Worm (Caenorhabditis elegans) whole organism, young adult: ENCODE measurements around the gene srx-5.
A peak's percentile ranks its signal among the peaks of the same experiment; 100 is the strongest.

Source experiments
- B0035.1 ChIP-seq: sonication (generic microtip); optimal IDR thresholded peaks from 2 replicates; lab custom pipeline; 2016; ENCODE audit warnings: missing genetic modification characterization, mild to moderate bottlenecking, missing compliant biosample characterization, missing genotype, missing genetic modification reagents
- B0336.3 ChIP-seq: fragments of 200-800 bp; sonication (Bioruptor generic); IDR thresholded peaks from 2 replicates; pipeline ENCODE4 v1.3.6; 2022; ENCODE audit warnings: missing genetic modification characterization, missing compliant biosample characterization
- D2030.7 ChIP-seq: fragments of 200-800 bp; sonication (Bioruptor generic); IDR thresholded peaks from 2 replicates; pipeline ENCODE4 v1.3.6; 2022; ENCODE audit warnings: missing genetic modification reagents, missing genetic modification characterization, missing compliant biosample characterization
- F22D6.2 ChIP-seq: sonication (generic microtip); optimal IDR thresholded peaks from 2 replicates; lab custom pipeline; 2016; ENCODE audit warnings: mild to moderate bottlenecking, missing genetic modification characterization, missing compliant biosample characterization
- F57A8.1 ChIP-seq: fragments of 200-800 bp; sonication (Bioruptor generic); optimal IDR thresholded peaks from 2 replicates; lab custom pipeline; 2018; ENCODE audit warnings: mild to moderate bottlenecking, missing genetic modification characterization, moderate library complexity, missing compliant biosample characterization
- F57C9.4 ChIP-seq: sonication (generic microtip); optimal IDR thresholded peaks from 2 replicates; lab custom pipeline; 2017; ENCODE audit warnings: mild to moderate bottlenecking, missing genetic modification characterization, missing compliant biosample characterization
- K12H6.12 ChIP-seq: fragments of 200-800 bp; sonication (Bioruptor generic); optimal IDR thresholded peaks from 2 replicates; lab custom pipeline; 2018; ENCODE audit warnings: mild to moderate bottlenecking, missing genetic modification characterization, missing compliant biosample characterization
- Y56A3A.18 ChIP-seq: fragments of 200-800 bp; sonication (Bioruptor generic); IDR thresholded peaks from 2 replicates; pipeline ENCODE4 v1.3.6; 2022; ENCODE audit warnings: missing genetic modification reagents, missing genetic modification characterization, missing compliant biosample characterization
- Y67H2A.10 ChIP-seq: fragments of 200-800 bp; sonication (Bioruptor generic); conservative IDR thresholded peaks from 2 replicates; pipeline ENCODE4 v1.3.6; 2022; ENCODE audit warnings: missing genetic modification reagents, missing genetic modification characterization, missing compliant biosample characterization
- ZK185.1 ChIP-seq: sonication (generic microtip); optimal IDR thresholded peaks from 2 replicates; lab custom pipeline; 2016; ENCODE audit warnings: mild to moderate bottlenecking, missing genetic modification characterization, missing compliant biosample characterization; ENCODE audit not compliant: poor library complexity, severe bottlenecking
- aptf-3 ChIP-seq: fragments of 200-800 bp; sonication (Bioruptor generic); IDR thresholded peaks from 2 replicates; pipeline ENCODE4 v1.3.6; 2022; ENCODE audit warnings: missing genetic modification characterization, missing compliant biosample characterization
- attf-3 ChIP-seq: fragments of 200-800 bp; sonication (Bioruptor generic); conservative IDR thresholded peaks from 2 replicates; pipeline ENCODE4 v1.3.6; 2022; ENCODE audit warnings: missing genetic modification reagents, missing genetic modification characterization, missing compliant biosample characterization
- attf-5 ChIP-seq: fragments of 200-800 bp; sonication (Bioruptor generic); optimal IDR thresholded peaks from 2 replicates; lab custom pipeline; 2018; ENCODE audit warnings: mild to moderate bottlenecking, missing genetic modification characterization, missing compliant biosample characterization
- attf-6 ChIP-seq: fragments of 200-800 bp; sonication (Bioruptor generic); IDR thresholded peaks from 2 replicates; pipeline ENCODE4 v1.3.6; 2022; ENCODE audit warnings: missing genetic modification reagents, missing genetic modification characterization, missing compliant biosample characterization
- bed-1 ChIP-seq: fragments of 200-800 bp; sonication (Bioruptor generic); IDR thresholded peaks from 2 replicates; pipeline ENCODE4 v1.3.6; 2022; ENCODE audit warnings: missing genetic modification reagents, missing genetic modification characterization, missing compliant biosample characterization
- bed-2 ChIP-seq: fragments of 200-800 bp; sonication (Bioruptor generic); IDR thresholded peaks from 2 replicates; pipeline ENCODE4 v1.3.6; 2022; ENCODE audit warnings: missing genetic modification reagents, missing genetic modification characterization, missing compliant biosample characterization
- cebp-2 ChIP-seq: fragments of 200-800 bp; sonication (Bioruptor generic); IDR thresholded peaks from 2 replicates; pipeline ENCODE4 v1.3.6; 2022; ENCODE audit warnings: missing genetic modification characterization, missing compliant biosample characterization
- ceh-40 ChIP-seq: fragments of 200-800 bp; sonication (Bioruptor generic); IDR thresholded peaks from 2 replicates; pipeline ENCODE4 v1.3.6; 2022; ENCODE audit warnings: missing genetic modification characterization, missing compliant biosample characterization
- dox-1 ChIP-seq: fragments of 200-800 bp; sonication (Bioruptor generic); IDR thresholded peaks from 2 replicates; pipeline ENCODE4 v1.3.6; 2022; ENCODE audit warnings: missing genetic modification reagents, missing genetic modification characterization, missing compliant biosample characterization
- efl-1 ChIP-seq: fragments of 150-350 bp; optimal IDR thresholded peaks from 2 replicates; lab custom pipeline; 2014; ENCODE audit warnings: missing biosample characterization, missing genetic modification reagents, missing genetic modification characterization
- egl-18 ChIP-seq: fragments of 200-800 bp; sonication (Bioruptor generic); IDR thresholded peaks from 2 replicates; pipeline ENCODE4 v1.3.6; 2022; ENCODE audit warnings: missing genetic modification reagents, missing genetic modification characterization, missing compliant biosample characterization
- egrh-3 ChIP-seq: fragments of 200-800 bp; sonication (Bioruptor generic); IDR thresholded peaks from 2 replicates; pipeline ENCODE4 v1.3.6; 2022; ENCODE audit warnings: missing genetic modification reagents, missing genetic modification characterization, missing compliant biosample characterization
- ekl-4 ChIP-seq: fragments of 200-800 bp; sonication (Bioruptor generic); IDR thresholded peaks from 2 replicates; pipeline ENCODE4 v1.3.6; 2022; ENCODE audit warnings: missing genetic modification reagents, missing genetic modification characterization, missing compliant biosample characterization
- hmg-1.2 ChIP-seq: fragments of 200-800 bp; sonication (Bioruptor generic); IDR thresholded peaks from 2 replicates; pipeline ENCODE4 v1.3.6; 2022; ENCODE audit warnings: missing genetic modification reagents, missing genetic modification characterization, missing compliant biosample characterization
- hsf-1 ChIP-seq: fragments of 200-800 bp; sonication (Bioruptor generic); IDR thresholded peaks from 2 replicates; pipeline ENCODE4 v1.3.6; 2022; ENCODE audit warnings: missing genetic modification reagents, missing genetic modification characterization, missing compliant biosample characterization
- lin-54 ChIP-seq: fragments of 200-800 bp; sonication (Bioruptor generic); optimal IDR thresholded peaks from 2 replicates; lab custom pipeline; 2018; ENCODE audit warnings: mild to moderate bottlenecking, missing genetic modification characterization, missing compliant biosample characterization
- lsl-1 ChIP-seq: fragments of 200-800 bp; sonication (Bioruptor generic); optimal IDR thresholded peaks from 2 replicates; lab custom pipeline; 2018; ENCODE audit warnings: mild to moderate bottlenecking, missing genetic modification characterization, moderate library complexity, missing compliant biosample characterization
- madf-10 ChIP-seq: sonication (generic microtip); optimal IDR thresholded peaks from 2 replicates; lab custom pipeline; 2016; ENCODE audit warnings: mild to moderate bottlenecking, missing genetic modification characterization, missing compliant biosample characterization
- madf-6 ChIP-seq: fragments of 200-800 bp; sonication (Bioruptor generic); IDR thresholded peaks from 2 replicates; pipeline ENCODE4 v1.3.6; 2022; ENCODE audit warnings: missing genetic modification reagents, missing genetic modification characterization, missing compliant biosample characterization
- madf-8 ChIP-seq: fragments of 200-800 bp; sonication (Bioruptor generic); conservative IDR thresholded peaks from 2 replicates; pipeline ENCODE4 v1.3.6; 2022; ENCODE audit warnings: missing genetic modification reagents, missing genetic modification characterization, missing compliant biosample characterization
- nfyb-1 ChIP-seq: fragments of 200-800 bp; sonication (Bioruptor generic); IDR thresholded peaks from 2 replicates; pipeline ENCODE4 v1.3.6; 2022; ENCODE audit warnings: missing genetic modification reagents, missing genetic modification characterization, missing compliant biosample characterization
- nhr-80 ChIP-seq: sonication (generic microtip); optimal IDR thresholded peaks from 2 replicates; lab custom pipeline; 2016; ENCODE audit warnings: missing genetic modification characterization, missing compliant biosample characterization
- nhr-90 ChIP-seq: sonication (generic microtip); optimal IDR thresholded peaks from 2 replicates; lab custom pipeline; 2016; ENCODE audit warnings: missing genotype, mild to moderate bottlenecking, missing genetic modification characterization, missing compliant biosample characterization
- pha-4 ChIP-seq: fragments of 150-350 bp; sonication (generic microtip); optimal IDR thresholded peaks from 2 replicates; lab custom pipeline; 2014; ENCODE audit warnings: missing biosample characterization, missing genetic modification reagents, missing genetic modification characterization
- rcor-1 ChIP-seq: fragments of 200-800 bp; sonication (Bioruptor generic); IDR thresholded peaks from 2 replicates; pipeline ENCODE4 v1.3.6; 2022; ENCODE audit warnings: missing genetic modification reagents, missing genetic modification characterization, missing compliant biosample characterization
- rec-8 ChIP-seq, 2 experiments: sonication (generic microtip); optimal IDR thresholded peaks; 2 replicates each; lab custom pipeline; 2016; ENCODE audit warnings: mild to moderate bottlenecking in 2 of 2, missing genetic modification characterization in 2 of 2, missing genetic modification reagents in 2 of 2, missing genotype in 2 of 2, missing biosample characterization in 1 of 2, missing compliant biosample characterization in 1 of 2, moderate library complexity in 1 of 2
- rpc-1 ChIP-seq, 2 experiments: fragments of 150-350 bp in 1 of 2; sonication (generic microtip) in 1 of 2; optimal IDR thresholded peaks; 2 replicates each; lab custom pipeline; 2014 to 2018; ENCODE audit warnings: missing biosample characterization in 1 of 2, missing genetic modification characterization in 1 of 2, missing genetic modification reagents in 1 of 2, missing genotype in 1 of 2
- sdz-38 ChIP-seq: sonication (generic microtip); optimal IDR thresholded peaks from 2 replicates; lab custom pipeline; 2016; ENCODE audit warnings: missing genotype, missing genetic modification characterization, missing compliant biosample characterization
- snpc-1.3 ChIP-seq: sonication (generic microtip); optimal IDR thresholded peaks from 2 replicates; lab custom pipeline; 2017; ENCODE audit warnings: missing genetic modification characterization, mild to moderate bottlenecking, missing compliant biosample characterization, antibody characterized with exemption, moderate library complexity, missing genotype, missing genetic modification reagents; ENCODE audit not compliant: insufficient read depth
- sptf-2 ChIP-seq: fragments of 200-800 bp; sonication (Bioruptor generic); optimal IDR thresholded peaks from 2 replicates; lab custom pipeline; 2018; ENCODE audit warnings: mild to moderate bottlenecking, missing genetic modification characterization, missing compliant biosample characterization
- tlf-1 ChIP-seq: fragments of 200-800 bp; sonication (Bioruptor generic); optimal IDR thresholded peaks from 2 replicates; lab custom pipeline; 2018; ENCODE audit warnings: mild to moderate bottlenecking, missing genetic modification characterization, missing compliant biosample characterization
- unc-130 ChIP-seq: sonication (generic microtip); optimal IDR thresholded peaks from 2 replicates; lab custom pipeline; 2016; ENCODE audit warnings: missing genetic modification reagents, missing genetic modification characterization, missing compliant biosample characterization
- unc-62 ChIP-seq: fragments of 150-350 bp; optimal IDR thresholded peaks from 2 replicates; lab custom pipeline; 2014; ENCODE audit warnings: missing biosample characterization, missing genetic modification reagents, missing genetic modification characterization
- ztf-18 ChIP-seq: sonication (generic microtip); optimal IDR thresholded peaks from 2 replicates; lab custom pipeline; 2016; ENCODE audit warnings: missing genotype, mild to moderate bottlenecking, missing genetic modification characterization, missing compliant biosample characterization
- ztf-25 ChIP-seq: fragments of 200-800 bp; sonication (Bioruptor generic); IDR thresholded peaks from 2 replicates; pipeline ENCODE4 v1.3.6; 2022; ENCODE audit warnings: missing genetic modification reagents, missing genetic modification characterization, missing compliant biosample characterization
- ztf-6 ChIP-seq: fragments of 200-800 bp; sonication (Bioruptor generic); IDR thresholded peaks from 2 replicates; pipeline ENCODE4 v1.3.6; 2022; ENCODE audit warnings: missing genetic modification reagents, missing genetic modification characterization, missing compliant biosample characterization

srx-5 gene

DNA sequence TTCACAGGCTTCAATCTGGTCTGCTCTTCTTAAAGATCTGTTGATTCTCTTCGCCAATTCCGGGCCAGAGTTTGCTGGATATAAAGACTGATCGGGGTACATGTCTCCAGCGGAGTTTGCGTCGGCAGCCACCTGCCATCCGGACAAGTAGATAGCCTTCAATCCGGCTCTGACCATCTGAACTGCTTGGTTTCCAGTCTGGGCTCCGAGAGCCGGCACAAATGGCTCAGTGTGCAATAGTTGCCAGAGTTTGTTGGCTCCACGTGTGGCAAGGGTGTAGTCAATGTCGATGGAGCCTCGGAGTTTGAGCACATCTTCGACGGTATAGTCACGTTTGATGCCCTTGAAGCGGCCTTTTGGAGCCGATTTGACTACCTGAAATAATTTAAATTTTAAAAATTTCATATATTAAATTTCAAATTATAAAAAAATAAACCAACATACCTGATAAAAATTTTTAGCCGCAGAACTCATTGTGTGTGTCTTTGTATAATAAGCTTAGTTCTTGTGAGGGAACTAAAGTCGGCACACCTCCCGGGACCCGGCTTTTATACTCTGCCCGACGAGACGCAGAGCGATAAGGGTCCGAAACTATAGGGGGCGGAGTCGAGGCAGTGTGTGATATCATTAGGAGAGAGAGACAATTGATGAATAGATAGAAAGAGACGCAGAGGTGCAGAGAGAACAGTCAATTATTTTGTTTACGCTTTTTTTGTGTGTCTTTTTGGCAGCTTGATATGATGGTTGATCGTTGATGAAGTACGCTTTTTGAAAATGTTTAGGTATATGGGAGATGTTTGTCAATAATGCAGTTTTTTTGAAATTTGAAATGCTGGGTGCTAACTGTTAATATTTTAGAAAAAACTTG, 27.8 kb downstream of the srx-5 start, which contains the start of the genes icl-1 and srh-2 (continued):
- TF ChIP-seq nfyb-1 (peak; percentile 68), madf-8 (GFP tag; lab: Robert Waterston, UW) (no peak), dox-1 (GFP tag; lab: Robert Waterston, UW) (peak; percentile 64), bed-1 (GFP tag; lab: Robert Waterston, UW) (no peak), aptf-3 (GFP tag; lab: Robert Waterston, UW) (no peak), sdz-38 (tag; lab: Kevin White, UChicago) (no peak), attf-6 (GFP tag; lab: Robert Waterston, UW) (no peak), ztf-6 (GFP tag; lab: Robert Waterston, UW) (no peak), nhr-90 (no peak), B0035.1 (tag; lab: Kevin White, UChicago) (peak; percentile 39), D2030.7 (GFP tag; lab: Robert Waterston, UW) (no peak), F57C9.4 (tag; lab: Kevin White, UChicago) (no peak), efl-1 (GFP tag; lab: Kevin White, UChicago) (no peak), madf-10 (tag; lab: Kevin White, UChicago) (peak; percentile 43), F57A8.1 (GFP tag; lab: Kevin White, UChicago) (no peak), attf-5 (GFP tag; lab: Kevin White, UChicago) (no peak), pha-4 (tag; lab: Kevin White, UChicago) (peak; percentile 60), Y67H2A.10 (GFP tag; lab: Robert Waterston, UW) (no peak), egrh-3 (GFP tag; lab: Robert Waterston, UW) (no peak; the same call in 1 of the 2 replicates), sptf-2 (peak; percentile 64), bed-2 (GFP tag; lab: Robert Waterston, UW) (no peak), lin-54 (GFP tag; lab: Kevin White, UChicago) (no peak), egl-18 (GFP tag; lab: Robert Waterston, UW) (no peak), lsl-1 (GFP tag; lab: Kevin White, UChicago) (no peak), hmg-1.2 (GFP tag; lab: Robert Waterston, UW) (peak; percentile 37; the same call in 1 of the 2 replicates), unc-62 (no peak), ceh-40 (GFP tag; lab: Robert Waterston, UW) (no peak), ekl-4 (GFP tag; lab: Robert Waterston, UW) (no peak), attf-3 (no peak), rpc-1 (optimal IDR thresholded peaks at IDR 0.05; lab: Kevin White, UChicago) (no peak), rpc-1 (tag; optimal IDR thresholded peaks at IDR 0.05; lab: Kevin White, UChicago) (no peak), madf-6 (GFP tag; lab: Robert Waterston, UW) (no peak), rec-8 (tag; optimal IDR thresholded peaks at IDR 0.05; lab: Kevin White, UChicago) (peak in 1 of 2 experiments; percentile 41), snpc-1.3 (tag; lab: Kevin White, UChicago) (no peak), Y56A3A.18 (GFP tag; lab: Robert Waterston, UW) (no peak; the same call in 1 of the 2 replicates), tlf-1 (GFP tag; lab: Kevin White, UChicago) (peak; percentile 21), ZK185.1 (tag; lab: Kevin White, UChicago) (peak; percentile 27), hsf-1 (GFP tag; lab: Robert Waterston, UW) (no peak; the same call in 1 of the 2 replicates), ztf-25 (GFP tag; lab: Robert Waterston, UW) (0 out of 2 replicates have a peak, but pooled peaks have one; percentile 46), cebp-2 (GFP tag; lab: Robert Waterston, UW) (no peak), ztf-18 (no peak), K12H6.12 (tag; lab: Kevin White, UChicago) (no peak), unc-130 (GFP tag; lab: Kevin White, UChicago) (no peak), nhr-80 (peak; percentile 13), B0336.3 (peak; percentile 74; the same call in 1 of the 2 replicates), rcor-1 (GFP tag; lab: Robert Waterston, UW) (0 out of 2 replicates have a peak, but pooled peaks have one; percentile 36), F22D6.2 (tag; lab: Kevin White, UChicago) (peak; percentile 28)
